Fruit fly (Drosophila melanogaster) whole organism, pupa: ENCODE measurements around the gene CG14435.

Experiments
- CG10348 ChIP-seq: fragments of 200-800 bp; sonication (Bioruptor generic); IDR thresholded peaks from 2 replicates; pipeline ENCODE4 v1.3.6; 2022; ENCODE audit warnings: missing biosample characterization, missing genetic modification characterization
- CG12605 ChIP-seq: fragments of 200-800 bp; sonication (Bioruptor generic); IDR thresholded peaks from 2 replicates; pipeline ENCODE4 v1.3.6; 2022; ENCODE audit warnings: missing biosample characterization, missing genetic modification characterization
- CG13204 ChIP-seq: fragments of 200-800 bp; sonication (Bioruptor generic); optimal IDR thresholded peaks from 2 replicates; lab custom pipeline; 2018; ENCODE audit warnings: missing biosample characterization, mild to moderate bottlenecking, missing genetic modification characterization, moderate library complexity
- CG14655 ChIP-seq: fragments of 200-800 bp; sonication (Bioruptor generic); optimal IDR thresholded peaks from 3 replicates; lab custom pipeline; 2017; ENCODE audit warnings: mild to moderate bottlenecking, missing biosample characterization, missing genetic modification reagents, missing genetic modification characterization
- CG15710 ChIP-seq: fragments of 200-800 bp; sonication (Bioruptor generic); optimal IDR thresholded peaks from 2 replicates; lab custom pipeline; 2018; ENCODE audit warnings: missing biosample characterization, mild to moderate bottlenecking, missing genetic modification characterization, moderate library complexity
- CG17806 ChIP-seq: fragments of 200-800 bp; sonication (Bioruptor generic); optimal IDR thresholded peaks from 2 replicates; lab custom pipeline; 2018; ENCODE audit warnings: missing biosample characterization, mild to moderate bottlenecking, missing genetic modification characterization, moderate library complexity
- CG32121 ChIP-seq: fragments of 200-800 bp; sonication (Bioruptor generic); IDR thresholded peaks from 2 replicates; pipeline ENCODE4 v1.3.6; 2022; ENCODE audit warnings: missing biosample characterization, missing genetic modification characterization
- CG34367 ChIP-seq: fragments of 200-800 bp; sonication (Bioruptor generic); optimal IDR thresholded peaks from 2 replicates; lab custom pipeline; 2018; ENCODE audit warnings: missing biosample characterization, mild to moderate bottlenecking, missing genetic modification characterization
- CG4496 ChIP-seq: fragments of 200-800 bp; sonication (Bioruptor generic); IDR thresholded peaks from 3 replicates; pipeline ENCODE4 v1.3.6; 2022; ENCODE audit warnings: missing biosample characterization, missing genetic modification characterization
- CG8159 ChIP-seq: fragments of 200-800 bp; sonication (Bioruptor generic); optimal IDR thresholded peaks from 3 replicates; lab custom pipeline; 2018; ENCODE audit warnings: missing biosample characterization, mild to moderate bottlenecking, missing genetic modification characterization, moderate library complexity
- CG8301 ChIP-seq: fragments of 200-800 bp; sonication (Bioruptor generic); optimal IDR thresholded peaks from 2 replicates; lab custom pipeline; 2018; ENCODE audit warnings: missing biosample characterization, mild to moderate bottlenecking, missing genetic modification characterization
- CG9948 ChIP-seq: fragments of 200-800 bp; sonication (Bioruptor generic); optimal IDR thresholded peaks from 2 replicates; lab custom pipeline; 2018; ENCODE audit warnings: missing biosample characterization, mild to moderate bottlenecking, missing genetic modification characterization, moderate library complexity
- D1 ChIP-seq: fragments of 200-800 bp; sonication (Bioruptor generic); optimal IDR thresholded peaks from 2 replicates; lab custom pipeline; 2018; ENCODE audit warnings: missing biosample characterization, mild to moderate bottlenecking, missing genetic modification characterization, moderate library complexity
- EcR ChIP-seq: fragments of 200-800 bp; sonication (Bioruptor generic); optimal IDR thresholded peaks from 3 replicates; lab custom pipeline; 2019; ENCODE audit warnings: missing biosample characterization, missing genetic modification characterization, mild to moderate bottlenecking, moderate library complexity, missing genetic modification reagents
- Ets98B ChIP-seq: fragments of 200-800 bp; sonication (Bioruptor generic); IDR thresholded peaks from 2 replicates; pipeline ENCODE4 v1.3.6; 2022; ENCODE audit warnings: missing biosample characterization, missing genetic modification characterization
- Pif1A ChIP-seq: fragments of 200-800 bp; sonication (Bioruptor generic); optimal IDR thresholded peaks from 3 replicates; lab custom pipeline; 2016; ENCODE audit warnings: missing biosample characterization, missing genetic modification characterization
- Pif1B ChIP-seq: fragments of 200-800 bp; sonication (Bioruptor generic); optimal IDR thresholded peaks from 3 replicates; lab custom pipeline; 2016; ENCODE audit warnings: missing biosample characterization, missing genetic modification characterization
- Snoo ChIP-seq: fragments of 200-800 bp; sonication (Bioruptor generic); optimal IDR thresholded peaks from 3 replicates; lab custom pipeline; 2017; ENCODE audit warnings: missing biosample characterization, mild to moderate bottlenecking, missing genetic modification characterization, inconsistent platforms
- fd96Ca ChIP-seq: fragments of 200-800 bp; sonication (Bioruptor generic); IDR thresholded peaks from 3 replicates; pipeline ENCODE4 v1.3.6; 2022; ENCODE audit warnings: missing biosample characterization, missing genetic modification characterization
- gl ChIP-seq: fragments of 200-800 bp; sonication (Bioruptor generic); optimal IDR thresholded peaks from 2 replicates; lab custom pipeline; 2018; ENCODE audit warnings: missing biosample characterization, mild to moderate bottlenecking, missing genetic modification characterization
- rn ChIP-seq: fragments of 200-800 bp; sonication (Bioruptor generic); IDR thresholded peaks from 2 replicates; pipeline ENCODE4 v1.3.6; 2022; ENCODE audit warnings: missing biosample characterization, missing genetic modification characterization

CG14435 gene

DNA sequence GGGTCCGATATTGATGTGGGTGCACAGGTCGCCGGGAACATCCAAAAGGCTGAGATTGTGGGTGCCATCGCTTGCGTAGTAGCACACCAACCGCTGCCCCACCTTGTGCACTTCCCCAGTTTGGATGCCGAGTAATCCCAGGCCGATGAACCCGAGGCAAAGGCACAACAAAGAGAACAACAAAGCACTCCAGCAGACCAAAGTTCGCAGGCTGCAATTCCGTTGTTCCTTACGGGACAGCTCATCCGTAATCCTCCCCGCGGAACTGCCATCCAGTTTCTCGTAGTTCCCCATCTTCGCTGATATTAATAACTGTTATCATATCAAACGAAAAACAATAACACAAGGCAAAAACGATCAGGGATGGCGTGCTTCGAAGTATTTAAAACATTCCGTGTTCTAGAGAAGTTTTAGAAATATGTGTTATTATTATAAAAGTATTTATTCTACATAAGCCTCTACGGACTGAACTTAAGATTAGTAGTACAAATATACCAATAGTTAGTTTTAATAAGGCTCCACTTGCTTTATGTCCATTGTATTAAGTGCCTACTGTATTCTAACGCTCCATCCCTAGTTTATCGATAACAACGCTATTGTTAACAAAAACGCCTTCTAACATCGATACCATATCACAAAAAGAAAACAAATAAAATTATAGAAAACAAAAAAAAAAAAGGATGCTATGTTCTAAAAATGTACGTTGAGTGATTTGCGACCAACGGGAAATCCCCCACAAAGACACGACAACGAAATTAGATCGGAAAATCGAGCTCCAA, 5.6 kb upstream of the CG14435 start, which contains the start of the genes Cht11 and CG4558:
Gene Cht11 (minus strand): TSS at position 340 of the 779 bp plus-strand sequence.
Gene CG4558 (plus strand): TSS at position 593 of the 779 bp plus-strand sequence.
- no peak for TF ChIP-seq D1 (tag; lab: Kevin White, UChicago)
- peak; percentile 72 for TF ChIP-seq CG17806 (tag; lab: Kevin White, UChicago)
- peak; percentile 81 for TF ChIP-seq CG32121 (GFP tag; lab: Robert Waterston, UW)
- TF ChIP-seq Snoo (tag; lab: Kevin White, UChicago): peak; percentile 73
- TF ChIP-seq fd96Ca (GFP tag; lab: Robert Waterston, UW): peak; percentile 73; the same call in 1 of the 3 replicates
- peak; percentile 88 for TF ChIP-seq CG4496
- TF ChIP-seq CG34367 (tag; lab: Kevin White, UChicago): peak; percentile 68
- TF ChIP-seq Ets98B (GFP tag; lab: Robert Waterston, UW): peak; percentile 78
- TF ChIP-seq gl (tag; lab: Kevin White, UChicago): peak; percentile 12
- peak; percentile 41 for TF ChIP-seq CG13204 (GFP tag; lab: Kevin White, UChicago)
- TF ChIP-seq CG9948 (tag; lab: Kevin White, UChicago): peak; percentile 72
- TF ChIP-seq CG15710 (tag; lab: Kevin White, UChicago): peak; percentile 81
- TF ChIP-seq CG10348: peak; percentile 40; the same call in 1 of the 2 replicates
- TF ChIP-seq EcR (GFP tag; lab: Kevin White, UChicago): peak; percentile 92
- TF ChIP-seq CG14655 (GFP tag; lab: Kevin White, UChicago): peak; percentile 88
- TF ChIP-seq CG8159 (tag; lab: Kevin White, UChicago): peak; percentile 83
- peak; percentile 76 for TF ChIP-seq CG8301 (tag; lab: Kevin White, UChicago)
- peak; percentile 66 for TF ChIP-seq Pif1B (GFP tag; lab: Kevin White, UChicago)
- TF ChIP-seq Pif1A (GFP tag; lab: Kevin White, UChicago): peak; percentile 75
- TF ChIP-seq CG12605: peak; percentile 86
- TF ChIP-seq rn (GFP tag; lab: Robert Waterston, UW): peak; percentile 64

- TF ChIP-seq CG13204 (GFP tag; lab: Kevin White, UChicago) (no peak), gl (tag; lab: Kevin White, UChicago) (no peak), CG12605 (no peak), CG8159 (tag; lab: Kevin White, UChicago) (no peak), Pif1A (GFP tag; lab: Kevin White, UChicago) (no peak), CG15710 (tag; lab: Kevin White, UChicago) (no peak), EcR (GFP tag; lab: Kevin White, UChicago) (no peak), CG4496 (no peak), D1 (tag; lab: Kevin White, UChicago) (no peak), CG10348 (no peak), CG17806 (tag; lab: Kevin White, UChicago) (no peak), Ets98B (GFP tag; lab: Robert Waterston, UW) (no peak), CG14655 (GFP tag; lab: Kevin White, UChicago) (no peak), Snoo (tag; lab: Kevin White, UChicago) (no peak), rn (GFP tag; lab: Robert Waterston, UW) (no peak)
These were observed 11.1 kb downstream of the CG14435 start, which contains the start of gene mAChR-C for dm6 chrX:6832584-6832983. mAChR-C (minus strand) TSS chrX:6832684.

DNA sequence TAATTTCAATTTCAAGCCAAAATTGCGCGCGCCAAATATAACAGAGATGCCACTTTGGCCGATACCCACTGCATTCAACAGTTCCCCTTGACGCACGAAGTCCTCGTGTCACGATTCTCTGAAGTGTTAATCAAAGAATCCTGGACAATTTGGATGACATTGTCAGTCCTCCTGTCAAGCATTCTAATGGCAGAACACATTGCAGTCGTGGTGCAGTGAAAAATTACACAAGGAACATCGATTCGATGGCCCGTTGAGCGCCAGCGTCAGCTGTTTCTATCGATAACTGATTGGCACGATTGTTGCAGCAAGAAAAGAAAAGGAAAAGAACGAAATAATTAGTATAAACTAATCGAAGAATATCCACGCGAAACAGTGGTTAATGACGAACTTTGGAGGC, 19.5 kb downstream of the CG14435 start, which contains the start of gene nonC:
Gene nonC (plus strand): TSS at position 294 of the 400 bp plus-strand sequence.
- no peak for TF ChIP-seq EcR (GFP tag; lab: Kevin White, UChicago)

dm6 chrX:6822904-6823303, 20.8 kb downstream of the CG14435 start, which contains the start of gene Atx-1:
Atx-1 (plus strand) TSS chrX:6823204.
- TF ChIP-seq CG8301 (tag; lab: Kevin White, UChicago): no peak
- TF ChIP-seq Snoo (tag; lab: Kevin White, UChicago): no peak
- no peak for TF ChIP-seq Ets98B (GFP tag; lab: Robert Waterston, UW)
- no peak for TF ChIP-seq CG32121 (GFP tag; lab: Robert Waterston, UW)
- no peak for TF ChIP-seq gl (tag; lab: Kevin White, UChicago)
- no peak for TF ChIP-seq CG12605
- no peak for TF ChIP-seq CG9948 (tag; lab: Kevin White, UChicago)
- no peak for TF ChIP-seq Pif1A (GFP tag; lab: Kevin White, UChicago)

- TF ChIP-seq CG8159 (tag; lab: Kevin White, UChicago): no peak
- peak; percentile 38; the same call in 1 of the 3 replicates for TF ChIP-seq fd96Ca (GFP tag; lab: Robert Waterston, UW)
- no peak for TF ChIP-seq EcR (GFP tag; lab: Kevin White, UChicago)
- peak; percentile 16; the same call in 1 of the 2 replicates for TF ChIP-seq CG32121 (GFP tag; lab: Robert Waterston, UW)
- TF ChIP-seq Ets98B (GFP tag; lab: Robert Waterston, UW): 0 out of 2 replicates have a peak, but pooled peaks have one; percentile 7
- TF ChIP-seq, all 21 proteins: peak for 3
These were observed 23.0 kb downstream of the CG14435 start, which contains the start of the genes Nf-YC and xit for dm6 chrX:6820703-6821102. Nf-YC (minus strand) TSS chrX:6820919. xit (plus strand) TSS chrX:6821016.

dm6 chrX:6813678-6814077, 30.0 kb downstream of the CG14435 start, which contains the start of gene iav:
iav (plus strand) TSS chrX:6813978.
- TF ChIP-seq CG10348: no peak
- no peak for TF ChIP-seq CG4496
